Worm (Caenorhabditis elegans) whole organism, L2 larva: ENCODE results near the gene ttb-1.

Experiments
- C34F6.9 ChIP-seq: fragments of 150-350 bp; optimal IDR thresholded peaks from 2 replicates; lab custom pipeline; 2014; ENCODE audit warnings: missing biosample characterization, missing genetic modification characterization
- R02D3.7 ChIP-seq: fragments of 150-350 bp; optimal IDR thresholded peaks from 2 replicates; lab custom pipeline; 2014; ENCODE audit warnings: missing biosample characterization, missing genetic modification characterization
- Y55F3AM.14 ChIP-seq: fragments of 200-800 bp; sonication (Bioruptor generic); optimal IDR thresholded peaks from 2 replicates; lab custom pipeline; 2018; ENCODE audit warnings: mild to moderate bottlenecking, missing genetic modification characterization, missing compliant biosample characterization
- alr-1 ChIP-seq: fragments of 150-350 bp; optimal IDR thresholded peaks from 2 replicates; lab custom pipeline; 2014; ENCODE audit warnings: missing biosample characterization, missing genetic modification characterization
- aly-2 ChIP-seq: fragments of 150-350 bp; optimal IDR thresholded peaks from 2 replicates; lab custom pipeline; 2014; ENCODE audit warnings: missing biosample characterization, missing genetic modification characterization
- ama-1 ChIP-seq: fragments of 150-350 bp; optimal IDR thresholded peaks from 2 replicates; lab custom pipeline; 2018; ENCODE audit warnings: inconsistent platforms
- blmp-1 ChIP-seq: sonication (generic microtip); optimal IDR thresholded peaks from 2 replicates; lab custom pipeline; 2017; ENCODE audit warnings: missing genetic modification characterization, mild to moderate bottlenecking, missing compliant biosample characterization, antibody characterized with exemption, moderate library complexity; ENCODE audit not compliant: insufficient read depth
- ceh-82 ChIP-seq: fragments of 150-350 bp; optimal IDR thresholded peaks from 2 replicates; lab custom pipeline; 2014; ENCODE audit warnings: missing biosample characterization, missing genetic modification characterization
- crh-2 ChIP-seq: sonication (generic microtip); optimal IDR thresholded peaks from 2 replicates; lab custom pipeline; 2017; ENCODE audit warnings: missing biosample characterization, missing genetic modification characterization
- dmd-4 ChIP-seq: sonication (generic microtip); optimal IDR thresholded peaks from 2 replicates; lab custom pipeline; 2017; ENCODE audit warnings: missing biosample characterization, missing genetic modification characterization
- egl-27 ChIP-seq: sonication (generic microtip); optimal IDR thresholded peaks from 3 replicates; lab custom pipeline; 2017; ENCODE audit warnings: missing biosample characterization, missing genetic modification reagents, missing genetic modification characterization
- elt-1 ChIP-seq: fragments of 150-350 bp; optimal IDR thresholded peaks from 2 replicates; lab custom pipeline; 2014; ENCODE audit warnings: missing biosample characterization, missing genetic modification characterization
- elt-3 ChIP-seq: sonication (generic microtip); optimal IDR thresholded peaks from 2 replicates; lab custom pipeline; 2017; ENCODE audit warnings: missing biosample characterization, missing genetic modification characterization
- fos-1 ChIP-seq: fragments of 150-350 bp; optimal IDR thresholded peaks from 2 replicates; lab custom pipeline; 2014; ENCODE audit warnings: missing biosample characterization, missing genetic modification characterization
- gmeb-1 ChIP-seq: fragments of 150-350 bp; optimal IDR thresholded peaks from 2 replicates; lab custom pipeline; 2014; ENCODE audit warnings: missing biosample characterization, missing genetic modification characterization
- lin-11 ChIP-seq: fragments of 150-350 bp; sonication (generic microtip); optimal IDR thresholded peaks from 2 replicates; lab custom pipeline; 2014; ENCODE audit warnings: missing biosample characterization, missing genetic modification characterization, inconsistent platforms, mixed read lengths
- lin-13 ChIP-seq: fragments of 150-350 bp; optimal IDR thresholded peaks from 2 replicates; lab custom pipeline; 2014; ENCODE audit warnings: missing biosample characterization, missing genetic modification reagents, missing genetic modification characterization
- lin-39 ChIP-seq: fragments of 150-350 bp; optimal IDR thresholded peaks from 2 replicates; lab custom pipeline; 2014; ENCODE audit warnings: missing biosample characterization, missing genetic modification reagents, missing genetic modification characterization
- lsy-2 ChIP-seq, 2 experiments: fragments of 150-350 bp in 1 of 2; sonication (generic microtip) in 1 of 2; optimal IDR thresholded peaks; 2 replicates each; lab custom pipeline; 2014 to 2017; ENCODE audit warnings: missing biosample characterization in 2 of 2, missing genetic modification characterization in 2 of 2
- mab-5 ChIP-seq: fragments of 150-350 bp; optimal IDR thresholded peaks from 2 replicates; lab custom pipeline; 2014; ENCODE audit warnings: missing biosample characterization, missing genetic modification characterization
- mbf-1 ChIP-seq: sonication (generic microtip); optimal IDR thresholded peaks from 2 replicates; lab custom pipeline; 2017; ENCODE audit warnings: missing biosample characterization, missing genetic modification characterization
- mdl-1 ChIP-seq, 2 experiments: fragments of 150-350 bp in 1 of 2; sonication (generic microtip) in 1 of 2; optimal IDR thresholded peaks; 2 replicates each; lab custom pipeline; 2017; ENCODE audit warnings: missing biosample characterization in 2 of 2, missing genetic modification characterization in 2 of 2
- nhr-10 ChIP-seq: sonication (generic microtip); optimal IDR thresholded peaks from 2 replicates; lab custom pipeline; 2017; ENCODE audit warnings: missing biosample characterization, missing genetic modification characterization
- nhr-11 ChIP-seq: fragments of 150-350 bp; optimal IDR thresholded peaks from 2 replicates; lab custom pipeline; 2014; ENCODE audit warnings: missing biosample characterization, missing genetic modification characterization
- nhr-12 ChIP-seq: fragments of 150-350 bp; optimal IDR thresholded peaks from 2 replicates; lab custom pipeline; 2014; ENCODE audit warnings: missing biosample characterization, missing genetic modification characterization
- nhr-129 ChIP-seq: fragments of 150-350 bp; optimal IDR thresholded peaks from 2 replicates; lab custom pipeline; 2014; ENCODE audit warnings: missing biosample characterization, missing genetic modification characterization
- nhr-21 ChIP-seq: fragments of 150-350 bp; optimal IDR thresholded peaks from 2 replicates; lab custom pipeline; 2014; ENCODE audit warnings: missing biosample characterization, missing genetic modification characterization
- nhr-23 ChIP-seq: fragments of 150-350 bp; optimal IDR thresholded peaks from 2 replicates; lab custom pipeline; 2014; ENCODE audit warnings: missing biosample characterization, missing genetic modification reagents, missing genetic modification characterization
- nhr-237 ChIP-seq: fragments of 150-350 bp; optimal IDR thresholded peaks from 2 replicates; lab custom pipeline; 2014; ENCODE audit warnings: missing biosample characterization, missing genetic modification characterization
- nhr-25 ChIP-seq: fragments of 150-350 bp; sonication (generic microtip); optimal IDR thresholded peaks from 3 replicates; lab custom pipeline; 2014; ENCODE audit warnings: missing biosample characterization, missing genetic modification characterization
- nhr-6 ChIP-seq: fragments of 150-350 bp; optimal IDR thresholded peaks from 2 replicates; lab custom pipeline; 2014; ENCODE audit warnings: missing biosample characterization, missing genetic modification characterization
- nhr-77 ChIP-seq: fragments of 150-350 bp; optimal IDR thresholded peaks from 2 replicates; lab custom pipeline; 2014; ENCODE audit warnings: missing biosample characterization, missing genetic modification characterization
- peb-1 ChIP-seq: fragments of 150-350 bp; optimal IDR thresholded peaks from 2 replicates; lab custom pipeline; 2014; ENCODE audit warnings: missing biosample characterization, missing genetic modification characterization
- sem-4 ChIP-seq: fragments of 150-350 bp; optimal IDR thresholded peaks from 2 replicates; lab custom pipeline; 2014; ENCODE audit warnings: missing biosample characterization, missing genetic modification reagents, missing genetic modification characterization
- skn-1 ChIP-seq: sonication (generic microtip); optimal IDR thresholded peaks from 2 replicates; lab custom pipeline; 2017; ENCODE audit warnings: missing biosample characterization, missing genetic modification characterization
- sma-3 ChIP-seq: sonication (generic microtip); optimal IDR thresholded peaks from 2 replicates; lab custom pipeline; 2016; ENCODE audit warnings: missing genetic modification reagents, missing genetic modification characterization, missing compliant biosample characterization
- sma-9 ChIP-seq, 2 experiments: fragments of 150-350 bp in 1 of 2; sonication (generic microtip) in 1 of 2; optimal IDR thresholded peaks; 2 replicates each; lab custom pipeline; 2014 to 2016; ENCODE audit warnings: missing genetic modification characterization in 2 of 2, mild to moderate bottlenecking in 1 of 2, missing biosample characterization in 1 of 2, missing compliant biosample characterization in 1 of 2, missing genetic modification reagents in 1 of 2, moderate library complexity in 1 of 2
- snpc-4 ChIP-seq: fragments of 150-350 bp; optimal IDR thresholded peaks from 2 replicates; lab custom pipeline; 2014; ENCODE audit warnings: missing biosample characterization, missing genetic modification characterization
- unc-39 ChIP-seq: fragments of 150-350 bp; optimal IDR thresholded peaks from 2 replicates; lab custom pipeline; 2014; ENCODE audit warnings: missing biosample characterization, missing genetic modification characterization
- unc-55 ChIP-seq: fragments of 150-350 bp; sonication (generic microtip); optimal IDR thresholded peaks from 3 replicates; lab custom pipeline; 2014; ENCODE audit warnings: missing biosample characterization, missing genetic modification reagents, missing genetic modification characterization
- unc-62 ChIP-seq: fragments of 150-350 bp; optimal IDR thresholded peaks from 2 replicates; lab custom pipeline; 2014; ENCODE audit warnings: missing biosample characterization, missing genetic modification reagents, missing genetic modification characterization
- ztf-1 ChIP-seq: fragments of 200-800 bp; sonication (Bioruptor generic); conservative IDR thresholded peaks from 2 replicates; pipeline ENCODE4 v1.3.6; 2022; ENCODE audit warnings: missing genetic modification characterization, missing compliant biosample characterization
- ztf-11 ChIP-seq: sonication (generic microtip); optimal IDR thresholded peaks from 2 replicates; lab custom pipeline; 2017; ENCODE audit warnings: missing biosample characterization, missing genetic modification characterization
- ztf-4 ChIP-seq: fragments of 150-350 bp; optimal IDR thresholded peaks from 2 replicates; lab custom pipeline; 2014; ENCODE audit warnings: missing biosample characterization, missing genetic modification characterization

ttb-1 gene

ce11 chrV:185124-185523, 28.5 kb downstream of the ttb-1 start:
- TF ChIP-seq nhr-21 (tag; lab: Kevin White, UChicago) (no peak), egl-27 (tag; lab: Kevin White, UChicago) (no peak), aly-2 (no peak), skn-1 (tag; lab: Kevin White, UChicago) (no peak), alr-1 (tag; lab: Kevin White, UChicago) (no peak), nhr-25 (tag; lab: Kevin White, UChicago) (no peak), elt-3 (tag; lab: Kevin White, UChicago) (no peak), unc-62 (GFP tag; lab: Kevin White, UChicago) (no peak)

ce11 chrV:185694-186217, 29.1 kb downstream of the ttb-1 start, which contains the start of gene arid-1:
Gene arid-1 (plus strand): TSS chrV:186167.
- TF ChIP-seq crh-2 (tag; lab: Kevin White, UChicago) (no peak), ceh-82 (tag; lab: Kevin White, UChicago) (no peak), nhr-12 (tag; lab: Kevin White, UChicago) (no peak), unc-39 (no peak), unc-62 (GFP tag; lab: Kevin White, UChicago) (no peak), sma-3 (GFP tag; lab: Kevin White, UChicago) (no peak), lin-11 (tag; lab: Kevin White, UChicago) (no peak), nhr-6 (tag; lab: Kevin White, UChicago) (no peak), nhr-10 (tag; lab: Kevin White, UChicago) (no peak), nhr-21 (tag; lab: Kevin White, UChicago) (no peak), nhr-237 (no peak), lsy-2 (tag; optimal IDR thresholded peaks at IDR 0.05; lab: Kevin White, UChicago) (peak in 1 of 2 experiments; percentile 44), mab-5 (tag; lab: Kevin White, UChicago) (no peak), mdl-1 (tag; optimal IDR thresholded peaks at IDR 0.05; lab: Kevin White, UChicago) (peak in 1 of 2 experiments; percentile 11), skn-1 (tag; lab: Kevin White, UChicago) (no peak), mbf-1 (tag; lab: Kevin White, UChicago) (no peak), egl-27 (tag; lab: Kevin White, UChicago) (no peak), C34F6.9 (tag; lab: Kevin White, UChicago) (peak; percentile 75), ztf-4 (tag; lab: Kevin White, UChicago) (no peak), fos-1 (tag; lab: Kevin White, UChicago) (no peak), nhr-77 (tag; lab: Kevin White, UChicago) (no peak), unc-55 (peak; percentile 64), ztf-1 (no peak), lin-13 (GFP tag; lab: Kevin White, UChicago) (no peak), blmp-1 (no peak), R02D3.7 (tag; lab: Kevin White, UChicago) (no peak), ama-1 (lab: Kevin White, UChicago) (no peak), sma-9 (GFP tag; optimal IDR thresholded peaks at IDR 0.05; lab: Kevin White, UChicago) (no peak), sma-9 (tag; optimal IDR thresholded peaks at IDR 0.05; lab: Kevin White, UChicago) (no peak), ztf-11 (tag; lab: Kevin White, UChicago) (no peak), elt-1 (tag; lab: Kevin White, UChicago) (no peak), sem-4 (tag; lab: Kevin White, UChicago) (no peak), gmeb-1 (tag; lab: Kevin White, UChicago) (peak; percentile 33), nhr-25 (tag; lab: Kevin White, UChicago) (no peak), elt-3 (tag; lab: Kevin White, UChicago) (no peak), nhr-129 (tag; lab: Kevin White, UChicago) (peak; percentile 30)

ce11 chrV:189436-189835, 32.8 kb downstream of the ttb-1 start:
- TF ChIP-seq C34F6.9 (tag; lab: Kevin White, UChicago) (no peak), lin-39 (tag; lab: Kevin White, UChicago) (no peak), Y55F3AM.14 (no peak), peb-1 (tag; lab: Kevin White, UChicago) (no peak), crh-2 (tag; lab: Kevin White, UChicago) (no peak), nhr-25 (tag; lab: Kevin White, UChicago) (no peak), gmeb-1 (tag; lab: Kevin White, UChicago) (no peak), aly-2 (no peak), dmd-4 (tag; lab: Kevin White, UChicago) (no peak), egl-27 (tag; lab: Kevin White, UChicago) (no peak), nhr-23 (tag; lab: Kevin White, UChicago) (no peak), elt-1 (tag; lab: Kevin White, UChicago) (no peak), unc-55 (no peak), unc-62 (GFP tag; lab: Kevin White, UChicago) (no peak), unc-39 (no peak), nhr-11 (tag; lab: Kevin White, UChicago) (no peak), snpc-4 (no peak)
